Worm (Caenorhabditis elegans): ENCODE results near the gene polq-1.
A peak's percentile ranks its signal among the peaks of the same experiment; 100 is the strongest.

ce11 chrIII:5841676-5842075 is 38.7 kb upstream of the polq-1 start:
- no peak for TF ChIP-seq unc-62 (GFP tag; optimal IDR thresholded peaks at IDR 0.05)
- TF ChIP-seq ets-5 (GFP tag; IDR thresholded peaks at IDR 0.05), result no peak
- TF ChIP-seq nhr-84 (tag; optimal IDR thresholded peaks at IDR 0.05), result no peak
- peak in 1 of 2 experiments; percentile 74 for TF ChIP-seq lsy-2 (tag; optimal IDR thresholded peaks at IDR 0.05)
- no peak for TF ChIP-seq unc-86 (tag; optimal IDR thresholded peaks at IDR 0.05)
- peak; percentile 7 for TF ChIP-seq xbp-1 (tag; optimal IDR thresholded peaks at IDR 0.05)
- no peak for TF ChIP-seq lin-39 (tag; optimal IDR thresholded peaks at IDR 0.05)
- TF ChIP-seq nhr-76 (tag; optimal IDR thresholded peaks at IDR 0.05), result no peak
